Worm (Caenorhabditis elegans) whole organism, young adult: ENCODE measurements around the gene nspd-6.
A peak's percentile ranks its signal among the peaks of the same experiment; 100 is the strongest.

Experiments
- B0336.3 ChIP-seq: fragments of 200-800 bp; sonication (Bioruptor generic); IDR thresholded peaks from 2 replicates; pipeline ENCODE4 v1.3.6; 2022; ENCODE audit warnings: missing genetic modification characterization, missing compliant biosample characterization
- C06A6.2 ChIP-seq: fragments of 200-800 bp; sonication (Bioruptor generic); conservative IDR thresholded peaks from 2 replicates; pipeline ENCODE4 v1.3.6; 2022; ENCODE audit warnings: missing genetic modification characterization, missing compliant biosample characterization
- C17E4.6 ChIP-seq: fragments of 200-800 bp; sonication (Bioruptor generic); IDR thresholded peaks from 2 replicates; pipeline ENCODE4 v1.3.6; 2022; ENCODE audit warnings: missing genetic modification reagents, missing genetic modification characterization, missing compliant biosample characterization
- F10E7.11 ChIP-seq: sonication (generic microtip); optimal IDR thresholded peaks from 2 replicates; lab custom pipeline; 2017; ENCODE audit warnings: mild to moderate bottlenecking, missing genetic modification characterization, moderate library complexity, missing compliant biosample characterization
- F33H1.4 ChIP-seq: fragments of 200-800 bp; sonication (Bioruptor generic); IDR thresholded peaks from 2 replicates; pipeline ENCODE4 v1.3.6; 2022; ENCODE audit warnings: missing genetic modification reagents, missing genetic modification characterization, missing compliant biosample characterization
- F39B2.1 ChIP-seq: fragments of 200-800 bp; sonication (Bioruptor generic); IDR thresholded peaks from 2 replicates; pipeline ENCODE4 v1.3.6; 2022; ENCODE audit warnings: missing genetic modification reagents, missing genetic modification characterization, missing compliant biosample characterization
- F52B5.7 ChIP-seq: sonication (generic microtip); optimal IDR thresholded peaks from 2 replicates; lab custom pipeline; 2016; ENCODE audit warnings: mild to moderate bottlenecking, missing genetic modification characterization, missing compliant biosample characterization
- F55B11.4 ChIP-seq: sonication (generic microtip); optimal IDR thresholded peaks from 2 replicates; lab custom pipeline; 2016; ENCODE audit warnings: missing compliant biosample characterization, missing genetic modification characterization, borderline replicate concordance; ENCODE audit not compliant: insufficient read depth
- K11D2.4 ChIP-seq: fragments of 200-800 bp; sonication (Bioruptor generic); IDR thresholded peaks from 2 replicates; pipeline ENCODE4 v1.3.6; 2022; ENCODE audit warnings: missing genetic modification reagents, missing genetic modification characterization, missing compliant biosample characterization
- Y67H2A.10 ChIP-seq: fragments of 200-800 bp; sonication (Bioruptor generic); conservative IDR thresholded peaks from 2 replicates; pipeline ENCODE4 v1.3.6; 2022; ENCODE audit warnings: missing genetic modification reagents, missing genetic modification characterization, missing compliant biosample characterization
- Y95B8A.8 ChIP-seq: fragments of 200-800 bp; sonication (Bioruptor generic); IDR thresholded peaks from 2 replicates; pipeline ENCODE4 v1.3.6; 2022; ENCODE audit warnings: missing genetic modification reagents, missing genetic modification characterization, missing compliant biosample characterization
- ZK185.1 ChIP-seq: sonication (generic microtip); optimal IDR thresholded peaks from 2 replicates; lab custom pipeline; 2016; ENCODE audit warnings: mild to moderate bottlenecking, missing genetic modification characterization, missing compliant biosample characterization; ENCODE audit not compliant: poor library complexity, severe bottlenecking
- akir-1 ChIP-seq: fragments of 200-800 bp; sonication (Bioruptor generic); optimal IDR thresholded peaks from 2 replicates; lab custom pipeline; 2018; ENCODE audit warnings: mild to moderate bottlenecking, missing genetic modification characterization, moderate library complexity, missing compliant biosample characterization
- attf-5 ChIP-seq: fragments of 200-800 bp; sonication (Bioruptor generic); optimal IDR thresholded peaks from 2 replicates; lab custom pipeline; 2018; ENCODE audit warnings: mild to moderate bottlenecking, missing genetic modification characterization, missing compliant biosample characterization
- cebp-1 ChIP-seq, 2 experiments: fragments of 200-800 bp in 1 of 2; sonication (Bioruptor generic) in 1 of 2; sonication (generic microtip) in 1 of 2; IDR thresholded peaks in 1 of 2; optimal IDR thresholded peaks in 1 of 2; 2 replicates each; pipeline versions ENCODE4 v1.3.6 to Lab custom; 2017 to 2022; ENCODE audit warnings: missing compliant biosample characterization in 2 of 2, missing genetic modification characterization in 2 of 2, mild to moderate bottlenecking in 1 of 2, missing genetic modification reagents in 1 of 2, moderate library complexity in 1 of 2
- cebp-2 ChIP-seq: fragments of 200-800 bp; sonication (Bioruptor generic); IDR thresholded peaks from 2 replicates; pipeline ENCODE4 v1.3.6; 2022; ENCODE audit warnings: missing genetic modification characterization, missing compliant biosample characterization
- ceh-100 ChIP-seq: fragments of 200-800 bp; sonication (Bioruptor generic); IDR thresholded peaks from 2 replicates; pipeline ENCODE4 v1.3.6; 2022; ENCODE audit warnings: missing genetic modification reagents, missing genetic modification characterization, missing compliant biosample characterization
- ceh-91 ChIP-seq: fragments of 200-800 bp; sonication (Bioruptor generic); IDR thresholded peaks from 2 replicates; pipeline ENCODE4 v1.3.6; 2022; ENCODE audit warnings: missing genetic modification reagents, missing genetic modification characterization, missing compliant biosample characterization
- dpl-1 ChIP-seq: fragments of 150-350 bp; optimal IDR thresholded peaks from 2 replicates; lab custom pipeline; 2014; ENCODE audit warnings: missing biosample characterization, missing genetic modification reagents, missing genetic modification characterization
- him-1 ChIP-seq: sonication (generic microtip); optimal IDR thresholded peaks from 2 replicates; lab custom pipeline; 2016; ENCODE audit warnings: missing genotype, missing genetic modification reagents, missing genetic modification characterization, missing compliant biosample characterization
- hlh-12 ChIP-seq: sonication (generic microtip); optimal IDR thresholded peaks from 2 replicates; lab custom pipeline; 2016; ENCODE audit warnings: missing genetic modification characterization, missing compliant biosample characterization
- hmg-1.2 ChIP-seq: fragments of 200-800 bp; sonication (Bioruptor generic); IDR thresholded peaks from 2 replicates; pipeline ENCODE4 v1.3.6; 2022; ENCODE audit warnings: missing genetic modification reagents, missing genetic modification characterization, missing compliant biosample characterization
- hmg-20 ChIP-seq: fragments of 200-800 bp; sonication (Bioruptor generic); IDR thresholded peaks from 2 replicates; pipeline ENCODE4 v1.3.6; 2022; ENCODE audit warnings: missing genetic modification reagents, missing genetic modification characterization, missing compliant biosample characterization
- hrde-1 ChIP-seq: sonication (generic microtip); optimal IDR thresholded peaks from 2 replicates; lab custom pipeline; 2016; ENCODE audit warnings: missing genetic modification characterization, mild to moderate bottlenecking, missing compliant biosample characterization, moderate library complexity, missing genotype, missing genetic modification reagents, borderline replicate concordance
- hsf-1 ChIP-seq: fragments of 200-800 bp; sonication (Bioruptor generic); IDR thresholded peaks from 2 replicates; pipeline ENCODE4 v1.3.6; 2022; ENCODE audit warnings: missing genetic modification reagents, missing genetic modification characterization, missing compliant biosample characterization
- let-607 ChIP-seq, 2 experiments: fragments of 200-800 bp in 1 of 2; sonication (Bioruptor generic) in 1 of 2; sonication (generic microtip) in 1 of 2; optimal IDR thresholded peaks; 2 replicates each; lab custom pipeline; 2016 to 2018; ENCODE audit warnings: mild to moderate bottlenecking in 2 of 2, missing compliant biosample characterization in 2 of 2, missing genetic modification characterization in 2 of 2, moderate library complexity in 2 of 2, missing genotype in 1 of 2
- lin-35 ChIP-seq, 3 experiments: fragments of 150-350 bp in 2 of 3; sonication (generic microtip) in 1 of 3; optimal IDR thresholded peaks; 2 replicates each; lab custom pipeline; 2014 to 2018; ENCODE audit warnings: missing biosample characterization in 3 of 3, missing genetic modification characterization in 3 of 3, missing genetic modification reagents in 3 of 3
- lin-54 ChIP-seq: fragments of 200-800 bp; sonication (Bioruptor generic); optimal IDR thresholded peaks from 2 replicates; lab custom pipeline; 2018; ENCODE audit warnings: mild to moderate bottlenecking, missing genetic modification characterization, missing compliant biosample characterization
- madf-10 ChIP-seq: sonication (generic microtip); optimal IDR thresholded peaks from 2 replicates; lab custom pipeline; 2016; ENCODE audit warnings: mild to moderate bottlenecking, missing genetic modification characterization, missing compliant biosample characterization
- madf-3 ChIP-seq: fragments of 200-800 bp; sonication (Bioruptor generic); IDR thresholded peaks from 2 replicates; pipeline ENCODE4 v1.3.6; 2022; ENCODE audit warnings: missing genetic modification reagents, missing genetic modification characterization, missing compliant biosample characterization
- mes-4 ChIP-seq: sonication (generic microtip); optimal IDR thresholded peaks from 2 replicates; lab custom pipeline; 2016; ENCODE audit warnings: missing genotype, missing genetic modification characterization, missing compliant biosample characterization
- mxl-1 ChIP-seq: sonication (generic microtip); optimal IDR thresholded peaks from 2 replicates; lab custom pipeline; 2016; ENCODE audit warnings: missing genetic modification characterization, missing compliant biosample characterization
- nfya-2 ChIP-seq: fragments of 200-800 bp; sonication (Bioruptor generic); IDR thresholded peaks from 2 replicates; pipeline ENCODE4 v1.3.6; 2022; ENCODE audit warnings: missing genetic modification reagents, missing genetic modification characterization, missing compliant biosample characterization
- nfyb-1 ChIP-seq: fragments of 200-800 bp; sonication (Bioruptor generic); IDR thresholded peaks from 2 replicates; pipeline ENCODE4 v1.3.6; 2022; ENCODE audit warnings: missing genetic modification reagents, missing genetic modification characterization, missing compliant biosample characterization
- nhr-80 ChIP-seq: sonication (generic microtip); optimal IDR thresholded peaks from 2 replicates; lab custom pipeline; 2016; ENCODE audit warnings: missing genetic modification characterization, missing compliant biosample characterization
- rcor-1 ChIP-seq: fragments of 200-800 bp; sonication (Bioruptor generic); IDR thresholded peaks from 2 replicates; pipeline ENCODE4 v1.3.6; 2022; ENCODE audit warnings: missing genetic modification reagents, missing genetic modification characterization, missing compliant biosample characterization
- sdz-38 ChIP-seq: sonication (generic microtip); optimal IDR thresholded peaks from 2 replicates; lab custom pipeline; 2016; ENCODE audit warnings: missing genotype, missing genetic modification characterization, missing compliant biosample characterization
- snpc-4 ChIP-seq, 5 experiments: fragments of 150-350 bp in 1 of 5; sonication (generic microtip) in 4 of 5; optimal IDR thresholded peaks; 2 replicates each; lab custom pipeline; 2014 to 2018; ENCODE audit warnings: missing genetic modification characterization in 5 of 5, missing biosample characterization in 3 of 5, antibody characterized with exemption in 2 of 5, mild to moderate bottlenecking in 2 of 5, missing compliant biosample characterization in 2 of 5, missing genotype in 2 of 5, moderate library complexity in 2 of 5, missing genetic modification reagents in 1 of 5
- somi-1 ChIP-seq: fragments of 200-800 bp; sonication (Bioruptor generic); optimal IDR thresholded peaks from 2 replicates; lab custom pipeline; 2018; ENCODE audit warnings: mild to moderate bottlenecking, missing genetic modification characterization, missing compliant biosample characterization
- unc-62 ChIP-seq: fragments of 150-350 bp; optimal IDR thresholded peaks from 2 replicates; lab custom pipeline; 2014; ENCODE audit warnings: missing biosample characterization, missing genetic modification reagents, missing genetic modification characterization
- ztf-18 ChIP-seq: sonication (generic microtip); optimal IDR thresholded peaks from 2 replicates; lab custom pipeline; 2016; ENCODE audit warnings: missing genotype, mild to moderate bottlenecking, missing genetic modification characterization, missing compliant biosample characterization
- ztf-22 ChIP-seq: fragments of 200-800 bp; sonication (Bioruptor generic); optimal IDR thresholded peaks from 2 replicates; lab custom pipeline; 2018; ENCODE audit warnings: mild to moderate bottlenecking, missing genetic modification characterization, moderate library complexity, missing compliant biosample characterization
- ztf-25 ChIP-seq: fragments of 200-800 bp; sonication (Bioruptor generic); IDR thresholded peaks from 2 replicates; pipeline ENCODE4 v1.3.6; 2022; ENCODE audit warnings: missing genetic modification reagents, missing genetic modification characterization, missing compliant biosample characterization
- ztf-26 ChIP-seq: sonication (generic microtip); optimal IDR thresholded peaks from 2 replicates; lab custom pipeline; 2017; ENCODE audit warnings: missing genetic modification characterization, missing compliant biosample characterization

The nspd-6 gene

ce11 chrIV:5186480-5187205 is 21.1 kb upstream of the nspd-6 start, which contains the start of the genes W03F8.6 and mtrf-1L:
Gene W03F8.6 (minus strand): TSS chrIV:5186580.
Gene mtrf-1L (plus strand): TSS chrIV:5187155.
- TF ChIP-seq snpc-4 (GFP tag; optimal IDR thresholded peaks at IDR 0.05; lab: Kevin White, UChicago) (no peak), snpc-4 (tag; optimal IDR thresholded peaks at IDR 0.05; lab: Kevin White, UChicago) (no peak), attf-5 (GFP tag; lab: Kevin White, UChicago) (no peak), lin-54 (no peak)

DNA sequence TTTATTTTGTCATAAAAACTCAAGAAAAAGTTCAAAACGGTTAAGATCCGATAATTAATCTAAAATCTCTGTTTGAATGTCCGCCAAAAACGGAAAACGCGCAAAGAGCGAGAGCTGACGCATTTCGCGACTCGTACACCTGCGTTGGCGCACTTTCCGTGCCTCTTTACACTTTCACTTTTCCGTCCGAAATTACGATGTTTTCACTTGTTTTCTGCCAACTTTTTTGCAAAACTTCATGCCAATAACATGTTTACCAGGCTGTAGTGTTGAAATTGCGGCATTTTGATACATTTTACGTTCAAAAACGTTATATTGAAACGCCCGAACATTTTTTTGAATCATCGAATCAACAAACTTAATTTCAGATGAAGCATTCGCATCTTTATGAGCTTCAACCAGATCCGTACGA is 18.2 kb upstream of the nspd-6 start, which contains the start of gene W03F8.4:
Gene W03F8.4 (plus strand): TSS at position 369 of the 412 bp plus-strand sequence.
- TF ChIP-seq hsf-1 (GFP tag; lab: Robert Waterston, UW) (peak; percentile 75), ztf-26 (tag; lab: Kevin White, UChicago) (peak; percentile 84), Y67H2A.10 (GFP tag; lab: Robert Waterston, UW) (no peak), B0336.3 (GFP tag; lab: Robert Waterston, UW) (peak; percentile 90), lin-54 (peak; percentile 99), rcor-1 (GFP tag; lab: Robert Waterston, UW) (peak; percentile 90), hlh-12 (tag; lab: Kevin White, UChicago) (no peak), C17E4.6 (peak; percentile 76; the same call in 1 of the 2 replicates), dpl-1 (peak; percentile 92), somi-1 (GFP tag; lab: Kevin White, UChicago) (peak; percentile 55), ZK185.1 (tag; lab: Kevin White, UChicago) (peak; percentile 82), ceh-91 (peak; percentile 73), madf-3 (GFP tag; lab: Robert Waterston, UW) (peak; percentile 93), F39B2.1 (GFP tag; lab: Robert Waterston, UW) (0 out of 2 replicates have a peak, but pooled peaks have one; percentile 32), akir-1 (GFP tag; lab: Kevin White, UChicago) (peak; percentile 11), hmg-1.2 (GFP tag; lab: Robert Waterston, UW) (peak; percentile 68), madf-10 (tag; lab: Kevin White, UChicago) (peak; percentile 51), nfyb-1 (GFP tag; lab: Robert Waterston, UW) (peak; percentile 89), F55B11.4 (tag; lab: Kevin White, UChicago) (no peak), F52B5.7 (no peak), F33H1.4 (GFP tag; lab: Robert Waterston, UW) (peak; percentile 75), sdz-38 (no peak), him-1 (peak; percentile 53), F10E7.11 (tag; lab: Kevin White, UChicago) (no peak), nhr-80 (tag; lab: Kevin White, UChicago) (peak; percentile 65), ceh-100 (GFP tag; lab: Robert Waterston, UW) (peak; percentile 83), hmg-20 (GFP tag; lab: Robert Waterston, UW) (peak; percentile 86), C06A6.2 (GFP tag; lab: Robert Waterston, UW) (peak; percentile 83), ztf-25 (no peak), cebp-2 (GFP tag; lab: Robert Waterston, UW) (no peak), let-607 (tag; optimal IDR thresholded peaks at IDR 0.05; lab: Kevin White, UChicago) (peak; percentile 70 to 87), nfya-2 (GFP tag; lab: Robert Waterston, UW) (no peak), mxl-1 (no peak), ztf-22 (GFP tag; lab: Kevin White, UChicago) (no peak), unc-62 (GFP tag; lab: Kevin White, UChicago) (no peak), ztf-18 (tag; lab: Kevin White, UChicago) (peak; percentile 98), Y95B8A.8 (GFP tag; lab: Robert Waterston, UW) (0 out of 2 replicates have a peak, but pooled peaks have one; percentile 19), cebp-1 (GFP tag; IDR thresholded peaks at IDR 0.05; lab: Robert Waterston, UW) (peak; percentile 47; the same call in 1 of the 2 replicates), cebp-1 (tag; optimal IDR thresholded peaks at IDR 0.05; lab: Kevin White, UChicago) (peak; percentile 84), hrde-1 (tag; lab: Kevin White, UChicago) (peak; percentile 1), K11D2.4 (peak; percentile 91), mes-4 (tag; lab: Kevin White, UChicago) (no peak), lin-35 (GFP tag; optimal IDR thresholded peaks at IDR 0.05; lab: Kevin White, UChicago) (peak; percentile 41 to 97 (median 82))
